Worm (Caenorhabditis elegans) whole organism, L3 larva: ENCODE data around the gene nhr-222.

ENCODE experiments used
- R02D3.7 ChIP-seq: fragments of 150-350 bp; optimal IDR thresholded peaks from 2 replicates; lab custom pipeline; 2014; ENCODE audit warnings: missing biosample characterization, missing genetic modification characterization
- ZK546.5 ChIP-seq: sonication (generic microtip); optimal IDR thresholded peaks from 2 replicates; lab custom pipeline; 2017; ENCODE audit warnings: missing biosample characterization, missing genetic modification characterization
- aly-2 ChIP-seq: fragments of 150-350 bp; optimal IDR thresholded peaks from 2 replicates; lab custom pipeline; 2014; ENCODE audit warnings: missing biosample characterization, missing genetic modification characterization
- ama-1 ChIP-seq: fragments of 150-350 bp; optimal IDR thresholded peaks from 2 replicates; lab custom pipeline; 2018
- ceh-16 ChIP-seq: sonication (generic microtip); optimal IDR thresholded peaks from 2 replicates; lab custom pipeline; 2017; ENCODE audit warnings: missing biosample characterization, missing genetic modification characterization
- ceh-28 ChIP-seq: fragments of 150-350 bp; optimal IDR thresholded peaks from 2 replicates; lab custom pipeline; 2014; ENCODE audit warnings: missing biosample characterization, missing genetic modification reagents, missing genetic modification characterization
- ceh-9 ChIP-seq: sonication (generic microtip); optimal IDR thresholded peaks from 2 replicates; lab custom pipeline; 2018; ENCODE audit warnings: missing biosample characterization, missing genetic modification characterization
- daf-12 ChIP-seq: fragments of 150-350 bp; optimal IDR thresholded peaks from 2 replicates; lab custom pipeline; 2014; ENCODE audit warnings: missing biosample characterization, missing genetic modification reagents, missing genetic modification characterization
- egl-27 ChIP-seq: sonication (generic microtip); optimal IDR thresholded peaks from 4 replicates; lab custom pipeline; 2017; ENCODE audit warnings: missing biosample characterization, missing genetic modification reagents, missing genetic modification characterization
- egl-5 ChIP-seq: fragments of 150-350 bp; optimal IDR thresholded peaks from 2 replicates; lab custom pipeline; 2017; ENCODE audit warnings: missing biosample characterization, missing genetic modification reagents, missing genetic modification characterization, inconsistent platforms
- elt-2 ChIP-seq: sonication (generic microtip); optimal IDR thresholded peaks from 2 replicates; lab custom pipeline; 2016; ENCODE audit warnings: missing genetic modification reagents, mild to moderate bottlenecking, missing genetic modification characterization, missing compliant biosample characterization
- elt-3 ChIP-seq, 3 experiments: fragments of 150-350 bp in 1 of 3; sonication (generic microtip) in 2 of 3; optimal IDR thresholded peaks; 2 replicates in 2 of 3; 4 replicates in 1 of 3; lab custom pipeline; 2014 to 2017; ENCODE audit warnings: missing biosample characterization in 3 of 3, missing genetic modification characterization in 3 of 3
- eor-1 ChIP-seq, 2 experiments: fragments of 150-350 bp; optimal IDR thresholded peaks; 2 replicates each; lab custom pipeline; 2014 to 2018; ENCODE audit warnings: missing biosample characterization in 2 of 2, missing genetic modification characterization in 2 of 2
- fkh-10 ChIP-seq: sonication (generic microtip); optimal IDR thresholded peaks from 2 replicates; lab custom pipeline; 2017; ENCODE audit warnings: missing biosample characterization, missing genetic modification reagents, missing genetic modification characterization
- fkh-2 ChIP-seq: fragments of 150-350 bp; optimal IDR thresholded peaks from 2 replicates; lab custom pipeline; 2014; ENCODE audit warnings: missing biosample characterization, missing genetic modification reagents, missing genetic modification characterization
- fos-1 ChIP-seq: fragments of 150-350 bp; optimal IDR thresholded peaks from 2 replicates; lab custom pipeline; 2014; ENCODE audit warnings: missing biosample characterization, missing genetic modification characterization
- hmg-11 ChIP-seq: sonication (generic microtip); optimal IDR thresholded peaks from 2 replicates; lab custom pipeline; 2016; ENCODE audit warnings: missing genetic modification characterization, missing compliant biosample characterization
- jun-1 ChIP-seq: fragments of 150-350 bp; optimal IDR thresholded peaks from 2 replicates; lab custom pipeline; 2014; ENCODE audit warnings: missing biosample characterization, missing genetic modification reagents, missing genetic modification characterization
- lin-15B ChIP-seq: fragments of 150-350 bp; optimal IDR thresholded peaks from 2 replicates; lab custom pipeline; 2014; ENCODE audit warnings: missing biosample characterization, missing genetic modification characterization
- mdl-1 ChIP-seq: fragments of 150-350 bp; optimal IDR thresholded peaks from 2 replicates; lab custom pipeline; 2014; ENCODE audit warnings: missing biosample characterization, missing genetic modification characterization
- mml-1 ChIP-seq: fragments of 150-350 bp; sonication (generic microtip); optimal IDR thresholded peaks from 3 replicates; lab custom pipeline; 2014; ENCODE audit warnings: missing biosample characterization, missing genetic modification characterization
- nfya-1 ChIP-seq: sonication (generic microtip); optimal IDR thresholded peaks from 2 replicates; lab custom pipeline; 2017; ENCODE audit warnings: missing genetic modification characterization, mild to moderate bottlenecking, missing compliant biosample characterization, antibody characterized with exemption, moderate library complexity; ENCODE audit not compliant: insufficient read depth
- nhr-11 ChIP-seq: fragments of 150-350 bp; optimal IDR thresholded peaks from 2 replicates; lab custom pipeline; 2014; ENCODE audit warnings: missing biosample characterization, missing genetic modification characterization
- nhr-12 ChIP-seq: fragments of 150-350 bp; optimal IDR thresholded peaks from 2 replicates; lab custom pipeline; 2014; ENCODE audit warnings: missing biosample characterization, missing genetic modification characterization
- nhr-23 ChIP-seq: fragments of 150-350 bp; optimal IDR thresholded peaks from 2 replicates; lab custom pipeline; 2014; ENCODE audit warnings: missing biosample characterization, missing genetic modification reagents, missing genetic modification characterization
- nhr-237 ChIP-seq: fragments of 150-350 bp; optimal IDR thresholded peaks from 2 replicates; lab custom pipeline; 2014; ENCODE audit warnings: missing biosample characterization, missing genetic modification characterization
- nhr-25 ChIP-seq: sonication (generic microtip); optimal IDR thresholded peaks from 2 replicates; lab custom pipeline; 2017; ENCODE audit warnings: missing biosample characterization, missing genetic modification characterization
- nhr-28 ChIP-seq: fragments of 150-350 bp; optimal IDR thresholded peaks from 2 replicates; lab custom pipeline; 2014; ENCODE audit warnings: missing biosample characterization, missing genetic modification characterization
- nhr-43 ChIP-seq: sonication (generic microtip); optimal IDR thresholded peaks from 2 replicates; lab custom pipeline; 2016; ENCODE audit warnings: mild to moderate bottlenecking, missing genetic modification characterization, missing compliant biosample characterization; ENCODE audit not compliant: poor library complexity, severe bottlenecking
- nhr-67 ChIP-seq: fragments of 150-350 bp; optimal IDR thresholded peaks from 2 replicates; lab custom pipeline; 2014; ENCODE audit warnings: missing biosample characterization, missing genetic modification characterization
- nhr-77 ChIP-seq: fragments of 150-350 bp; optimal IDR thresholded peaks from 2 replicates; lab custom pipeline; 2014; ENCODE audit warnings: missing biosample characterization, missing genetic modification characterization
- pha-4 ChIP-seq: fragments of 150-350 bp; optimal IDR thresholded peaks from 2 replicates; lab custom pipeline; 2014; ENCODE audit warnings: missing biosample characterization, missing genetic modification reagents, missing genetic modification characterization
- pqm-1 ChIP-seq: fragments of 150-350 bp; optimal IDR thresholded peaks from 2 replicates; lab custom pipeline; 2017; ENCODE audit warnings: missing biosample characterization, missing genetic modification characterization, inconsistent platforms
- sea-2 ChIP-seq: fragments of 150-350 bp; sonication (generic microtip); optimal IDR thresholded peaks from 4 replicates; lab custom pipeline; 2014; ENCODE audit warnings: missing biosample characterization, missing genetic modification reagents, missing genetic modification characterization
- skn-1 ChIP-seq: fragments of 150-350 bp; optimal IDR thresholded peaks from 2 replicates; lab custom pipeline; 2014; ENCODE audit warnings: missing biosample characterization, missing genetic modification characterization
- snpc-4 ChIP-seq: fragments of 150-350 bp; optimal IDR thresholded peaks from 2 replicates; lab custom pipeline; 2014; ENCODE audit warnings: missing biosample characterization, missing genetic modification characterization
- tbx-2 ChIP-seq: sonication (generic microtip); optimal IDR thresholded peaks from 2 replicates; lab custom pipeline; 2016; ENCODE audit warnings: mild to moderate bottlenecking, missing genetic modification characterization, missing compliant biosample characterization
- unc-39 ChIP-seq: sonication (generic microtip); optimal IDR thresholded peaks from 4 replicates; lab custom pipeline; 2017; ENCODE audit warnings: missing biosample characterization, missing genetic modification characterization
- unc-62 ChIP-seq: fragments of 150-350 bp; sonication (generic microtip); optimal IDR thresholded peaks from 4 replicates; lab custom pipeline; 2014; ENCODE audit warnings: missing biosample characterization, missing genetic modification reagents, missing genetic modification characterization
- zag-1 ChIP-seq: fragments of 150-350 bp; optimal IDR thresholded peaks from 2 replicates; lab custom pipeline; 2014; ENCODE audit warnings: missing biosample characterization, missing genetic modification characterization
- ztf-11 ChIP-seq: fragments of 150-350 bp; optimal IDR thresholded peaks from 2 replicates; lab custom pipeline; 2014; ENCODE audit warnings: missing biosample characterization, missing genetic modification characterization
- ztf-4 ChIP-seq: fragments of 150-350 bp; optimal IDR thresholded peaks from 2 replicates; lab custom pipeline; 2014; ENCODE audit warnings: missing biosample characterization, missing genetic modification characterization

nhr-222 gene

DNA sequence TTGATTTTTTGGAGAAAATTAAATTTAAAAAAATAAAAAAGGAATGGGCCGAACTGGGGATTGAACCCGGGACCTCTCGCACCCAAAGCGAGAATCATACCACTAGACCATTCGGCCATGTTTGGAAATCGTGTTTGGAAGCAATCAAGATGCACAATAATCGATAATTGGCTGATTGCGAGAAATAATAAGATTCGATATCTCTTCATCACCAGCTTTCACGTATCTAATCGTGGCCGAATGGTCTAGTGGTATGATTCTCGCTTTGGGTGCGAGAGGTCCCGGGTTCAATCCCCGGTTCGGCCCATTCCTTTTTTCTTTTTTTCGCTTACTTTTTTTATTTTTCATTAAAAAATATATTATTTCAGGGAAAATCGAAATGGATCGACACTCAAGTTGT, 38.8 kb upstream of the nhr-222 start:
- TF ChIP-seq R02D3.7 (tag; lab: Kevin White, UChicago) (no peak), nhr-43 (tag; lab: Kevin White, UChicago) (peak; percentile 60), ama-1 (lab: Kevin White, UChicago) (no peak), nfya-1 (tag; lab: Kevin White, UChicago) (peak; percentile 34), elt-2 (tag; lab: Kevin White, UChicago) (peak; percentile 6), ceh-16 (tag; lab: Kevin White, UChicago) (no peak)

DNA sequence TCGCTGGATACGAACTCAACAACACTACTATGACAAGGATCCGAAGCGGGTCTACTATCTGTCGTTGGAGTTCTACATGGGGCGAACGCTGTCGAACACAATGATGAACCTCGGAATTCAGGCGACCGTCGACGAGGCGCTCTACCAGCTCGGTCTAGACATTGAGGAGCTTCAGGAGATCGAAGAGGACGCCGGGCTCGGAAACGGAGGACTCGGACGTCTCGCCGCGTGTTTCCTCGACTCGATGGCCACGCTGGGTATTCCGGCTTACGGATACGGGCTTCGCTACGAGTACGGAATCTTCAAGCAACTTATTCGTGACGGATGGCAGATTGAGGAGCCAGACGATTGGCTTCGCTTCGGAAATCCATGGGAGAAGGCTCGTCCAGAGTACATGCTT, 38.4 kb upstream of the nhr-222 start:
- TF ChIP-seq unc-39 (no peak), snpc-4 (tag; lab: Kevin White, UChicago) (no peak), fkh-2 (tag; lab: Kevin White, UChicago) (no peak), hmg-11 (no peak), unc-62 (GFP tag; lab: Kevin White, UChicago) (no peak), sea-2 (GFP tag; lab: Kevin White, UChicago) (no peak), ceh-9 (tag; lab: Kevin White, UChicago) (no peak)

ce11 chrV:3581034-3581433, 37.8 kb upstream of the nhr-222 start:
- no peak for TF ChIP-seq daf-12 (tag; lab: Kevin White, UChicago)
- TF ChIP-seq aly-2, result no peak
- TF ChIP-seq nfya-1 (tag; lab: Kevin White, UChicago), result no peak
- TF ChIP-seq ceh-9 (tag; lab: Kevin White, UChicago), result no peak
- TF ChIP-seq pha-4 (tag; lab: Kevin White, UChicago), result peak; percentile 66
- no peak for TF ChIP-seq ama-1 (lab: Kevin White, UChicago)
- TF ChIP-seq sea-2 (GFP tag; lab: Kevin White, UChicago), result no peak
- TF ChIP-seq nhr-25 (tag; lab: Kevin White, UChicago), result no peak

- TF ChIP-seq egl-27 (tag; lab: Kevin White, UChicago) (no peak), pqm-1 (tag; lab: Kevin White, UChicago) (peak; percentile 60), pha-4 (tag; lab: Kevin White, UChicago) (peak; percentile 2), elt-2 (tag; lab: Kevin White, UChicago) (peak; percentile 76), egl-5 (tag; lab: Kevin White, UChicago) (no peak), nhr-237 (tag; lab: Kevin White, UChicago) (no peak)
- TF ChIP-seq, all 47 proteins: peak for 3
Measured at ce11 chrV:3580385-3580784, 37.1 kb upstream of the nhr-222 start.

ce11 chrV:3579795-3580194, 36.6 kb upstream of the nhr-222 start:
- TF ChIP-seq nhr-28, result no peak
- no peak for TF ChIP-seq nhr-11
- no peak for TF ChIP-seq nhr-25 (tag; lab: Kevin White, UChicago)
- TF ChIP-seq lin-15B, result peak; percentile 97
- no peak for TF ChIP-seq unc-62 (GFP tag; lab: Kevin White, UChicago)
- TF ChIP-seq eor-1 (tag; optimal IDR thresholded peaks at IDR 0.05; lab: Kevin White, UChicago), result no peak
- peak; percentile 25 for TF ChIP-seq mdl-1 (tag; lab: Kevin White, UChicago)
- TF ChIP-seq egl-27 (tag; lab: Kevin White, UChicago), result no peak
- no peak for TF ChIP-seq fkh-10
- no peak for TF ChIP-seq ceh-28 (tag; lab: Kevin White, UChicago)
- TF ChIP-seq nhr-237 (tag; lab: Kevin White, UChicago), result no peak
- TF ChIP-seq ZK546.5, result no peak
- no peak for TF ChIP-seq zag-1
- no peak for TF ChIP-seq ceh-16 (tag; lab: Kevin White, UChicago)
- TF ChIP-seq R02D3.7 (tag; lab: Kevin White, UChicago), result no peak
- TF ChIP-seq fos-1, result no peak
- no peak for TF ChIP-seq ztf-4
- TF ChIP-seq ama-1 (lab: Kevin White, UChicago), result peak; percentile 45
- no peak for TF ChIP-seq nhr-67 (tag; lab: Kevin White, UChicago)
- TF ChIP-seq mml-1 (tag; lab: Kevin White, UChicago), result no peak
- TF ChIP-seq nhr-77 (tag; lab: Kevin White, UChicago), result no peak
- no peak for TF ChIP-seq tbx-2 (tag; lab: Kevin White, UChicago)
- no peak for TF ChIP-seq aly-2
- TF ChIP-seq ceh-9 (tag; lab: Kevin White, UChicago), result no peak
- no peak for TF ChIP-seq jun-1
- no peak for TF ChIP-seq pqm-1 (tag; lab: Kevin White, UChicago)
- TF ChIP-seq nfya-1 (tag; lab: Kevin White, UChicago), result peak; percentile 60
- TF ChIP-seq nhr-23 (tag; lab: Kevin White, UChicago), result peak; percentile 50
- TF ChIP-seq snpc-4 (tag; lab: Kevin White, UChicago), result peak; percentile 13
- no peak for TF ChIP-seq nhr-12 (tag; lab: Kevin White, UChicago)
- no peak for TF ChIP-seq unc-39
- TF ChIP-seq elt-3 (tag; optimal IDR thresholded peaks at IDR 0.05; lab: Kevin White, UChicago), result no peak
- peak; percentile 26 for TF ChIP-seq nhr-43 (tag; lab: Kevin White, UChicago)
- TF ChIP-seq pha-4 (tag; lab: Kevin White, UChicago), result peak; percentile 63
- no peak for TF ChIP-seq fkh-2 (tag; lab: Kevin White, UChicago)
- TF ChIP-seq egl-5 (tag; lab: Kevin White, UChicago), result no peak
- TF ChIP-seq elt-2 (tag; lab: Kevin White, UChicago), result peak; percentile 37
- TF ChIP-seq skn-1 (tag; lab: Kevin White, UChicago), result no peak
- no peak for TF ChIP-seq ztf-11
